Worm (Caenorhabditis elegans): Measurements from ENCODE around the gene srx-136.

srx-136 gene

DNA sequence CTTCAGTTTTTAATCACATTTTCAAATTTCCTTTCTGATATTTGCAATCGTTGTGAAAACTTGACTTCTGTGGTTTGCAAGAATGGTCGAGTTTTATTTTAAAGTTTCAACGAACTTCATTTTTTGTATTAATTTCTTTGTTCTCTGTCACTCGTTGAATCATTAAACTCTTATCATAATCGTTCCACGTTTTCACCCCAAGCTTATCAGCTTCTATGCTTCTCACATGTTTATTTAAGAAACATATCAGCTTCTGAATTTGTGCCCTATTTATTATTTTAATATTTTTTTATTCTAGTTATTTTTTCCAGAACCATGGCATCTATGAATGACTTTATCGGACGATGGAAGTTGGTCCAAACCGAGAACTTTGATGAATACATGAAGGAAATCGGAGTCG is 22.0 kb downstream of the srx-136 start, which contains the start of gene lbp-7:
Gene lbp-7, plus strand, starts transcription at position 312 of the 400 bp plus-strand sequence.
- no peak for TF ChIP-seq mep-1 (tag; optimal IDR thresholded peaks at IDR 0.05)

DNA sequence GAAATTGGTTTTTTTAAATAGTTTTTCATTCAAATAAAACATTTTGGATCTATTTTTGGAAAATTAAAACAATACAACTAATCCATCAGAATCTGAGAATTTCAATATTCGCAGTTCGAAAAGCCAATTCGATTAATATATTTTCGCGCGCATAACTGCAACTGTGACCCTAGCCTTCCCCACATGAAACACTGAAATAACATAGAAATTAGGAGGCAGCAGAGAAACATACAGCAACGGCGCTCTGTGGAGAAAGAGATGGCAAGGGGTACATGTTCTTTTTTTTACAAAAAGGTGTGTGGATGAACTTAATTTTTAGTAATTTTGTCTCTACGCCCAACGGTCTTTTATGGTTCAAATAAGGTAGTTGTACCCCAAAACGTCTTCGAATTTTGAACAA is 22.9 kb downstream of the srx-136 start:
- TF ChIP-seq ztf-11 (tag; optimal IDR thresholded peaks at IDR 0.05) = no peak
- peak; percentile 3 for TF ChIP-seq hlh-1 (tag; optimal IDR thresholded peaks at IDR 0.05)

ce11 chrV:13880607-13881006 is 23.4 kb downstream of the srx-136 start, which contains the start of gene T22G5.3:
Gene T22G5.3, plus strand, starts transcription at chrV:13880907.
- no peak for TF ChIP-seq nhr-76 (tag; optimal IDR thresholded peaks at IDR 0.05)
- TF ChIP-seq mab-5 (tag; optimal IDR thresholded peaks at IDR 0.05) = no peak
- no peak for TF ChIP-seq mls-2 (tag; optimal IDR thresholded peaks at IDR 0.05)
- no peak for TF ChIP-seq snpc-4 (tag; optimal IDR thresholded peaks at IDR 0.05)
- TF ChIP-seq sem-2 (GFP tag; optimal IDR thresholded peaks at IDR 0.05) = no peak

DNA sequence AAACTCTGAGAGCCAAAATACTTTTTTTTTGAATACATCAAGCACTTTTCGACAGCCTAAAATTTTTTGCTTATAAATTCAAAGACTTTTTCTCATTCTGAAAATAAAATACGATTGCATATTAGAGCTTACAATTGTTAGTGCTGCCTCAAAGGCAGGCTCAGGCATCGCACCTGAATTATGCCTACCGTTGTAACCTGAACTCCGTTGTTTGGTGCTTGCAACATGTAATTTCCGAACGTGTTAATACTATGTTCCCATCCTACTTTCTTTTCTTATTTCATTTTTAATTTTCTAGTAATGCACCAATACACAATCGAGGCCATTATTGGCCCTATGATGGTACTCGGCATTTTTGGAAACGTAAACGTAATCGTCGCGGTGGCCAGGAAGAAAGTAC is 30.1 kb downstream of the srx-136 start, which contains the start of gene srsx-19:
Gene srsx-19, plus strand, starts transcription at position 301 of the 400 bp plus-strand sequence.
- TF ChIP-seq nhr-12 (tag; optimal IDR thresholded peaks at IDR 0.05) = no peak
- no peak for TF ChIP-seq ztf-11 (tag; optimal IDR thresholded peaks at IDR 0.05)
- no peak for TF ChIP-seq nhr-237 (tag; optimal IDR thresholded peaks at IDR 0.05)
- TF ChIP-seq ces-1 (GFP tag; optimal IDR thresholded peaks at IDR 0.05) = no peak
- TF ChIP-seq snpc-4 (tag; optimal IDR thresholded peaks at IDR 0.05) = no peak
- TF ChIP-seq tbx-8 (GFP tag; optimal IDR thresholded peaks at IDR 0.05) = no peak
- no peak for TF ChIP-seq unc-39 (tag; optimal IDR thresholded peaks at IDR 0.05)

ce11 chrV:13889516-13889915 is 32.3 kb downstream of the srx-136 start, which contains the start of gene spp-12:
Gene spp-12, plus strand, starts transcription at chrV:13889816.
- TF ChIP-seq blmp-1 (tag; optimal IDR thresholded peaks at IDR 0.05) (no peak), drap-1 (GFP tag; optimal IDR thresholded peaks at IDR 0.05) (no peak), nhr-2 (tag; optimal IDR thresholded peaks at IDR 0.05) (no peak), nhr-12 (tag; optimal IDR thresholded peaks at IDR 0.05) (no peak), snpc-4 (tag; optimal IDR thresholded peaks at IDR 0.05) (no peak), unc-62 (GFP tag; optimal IDR thresholded peaks at IDR 0.05) (no peak), flh-1 (GFP tag; optimal IDR thresholded peaks at IDR 0.05) (no peak)

DNA sequence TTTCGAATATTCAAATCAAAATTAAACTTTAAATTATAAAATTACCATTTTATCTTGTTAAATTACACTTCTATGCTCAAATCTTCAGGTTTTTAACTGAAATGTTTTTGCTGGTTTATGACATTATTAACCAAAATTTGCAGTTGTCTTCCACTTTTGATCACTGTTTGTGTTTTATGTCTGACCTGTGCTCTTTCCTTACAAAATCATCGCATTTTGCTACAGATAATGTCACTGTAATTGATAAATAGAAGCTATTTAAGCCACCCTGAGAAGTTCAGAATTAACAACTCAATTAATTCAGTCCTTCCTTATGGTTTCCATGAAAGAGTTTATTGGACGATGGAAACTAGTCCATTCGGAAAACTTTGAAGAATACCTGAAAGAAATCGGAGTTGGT is 33.2 kb downstream of the srx-136 start, which contains the start of gene lbp-8:
Gene lbp-8, plus strand, starts transcription at position 301 of the 400 bp plus-strand sequence.
- TF ChIP-seq lsy-2 (tag; optimal IDR thresholded peaks at IDR 0.05) = no peak
- no peak for TF ChIP-seq ceh-83 (GFP tag; optimal IDR thresholded peaks at IDR 0.05)
- no peak for TF ChIP-seq sem-2 (GFP tag; optimal IDR thresholded peaks at IDR 0.05)
- no peak for TF ChIP-seq unc-62 (GFP tag; optimal IDR thresholded peaks at IDR 0.05)
- TF ChIP-seq tbx-8 (GFP tag; optimal IDR thresholded peaks at IDR 0.05) = no peak
- no peak for TF ChIP-seq flh-1 (GFP tag; optimal IDR thresholded peaks at IDR 0.05)
- TF ChIP-seq zip-8 (tag; optimal IDR thresholded peaks at IDR 0.05) = no peak
- TF ChIP-seq ceh-43 (GFP tag; optimal IDR thresholded peaks at IDR 0.05) = no peak
- no peak for TF ChIP-seq mls-2 (tag; optimal IDR thresholded peaks at IDR 0.05)
- TF ChIP-seq pha-4 (tag; optimal IDR thresholded peaks at IDR 0.05) = no peak
- no peak for TF ChIP-seq ztf-11 (tag; optimal IDR thresholded peaks at IDR 0.05)
- no peak for TF ChIP-seq bed-3 (GFP tag; optimal IDR thresholded peaks at IDR 0.05)
- TF ChIP-seq nhr-12 (tag; optimal IDR thresholded peaks at IDR 0.05) = no peak
- no peak for TF ChIP-seq elt-3 (tag; optimal IDR thresholded peaks at IDR 0.05)
- no peak for TF ChIP-seq nhr-2 (tag; optimal IDR thresholded peaks at IDR 0.05)
- TF ChIP-seq unc-120 (tag; optimal IDR thresholded peaks at IDR 0.05; ENCODE audit: poor library complexity, severe bottlenecking) = no peak

- no peak for TF ChIP-seq mls-2 (tag; optimal IDR thresholded peaks at IDR 0.05)
Measured at ce11 chrV:13891489-13891888, 34.3 kb downstream of the srx-136 start.

Data from whole organism, mixed stage, embryonic.